Fruit fly (Drosophila melanogaster) whole organism, embryonic: Measurements from ENCODE around the gene CG12608.

Experiments
- Abd-B ChIP-seq: fragments of 200-800 bp; sonication (Bioruptor generic); optimal IDR thresholded peaks from 2 replicates; lab custom pipeline; 2018; ENCODE audit warnings: missing biosample characterization, mild to moderate bottlenecking, missing genetic modification characterization, moderate library complexity
- CG1024 ChIP-seq: fragments of 200-800 bp; sonication (Bioruptor generic); IDR thresholded peaks from 2 replicates; pipeline ENCODE4 v1.3.6; 2022; ENCODE audit warnings: missing biosample characterization, missing genetic modification characterization
- CG11696 ChIP-seq: fragments of 200-800 bp; sonication (Bioruptor generic); IDR thresholded peaks from 2 replicates; pipeline ENCODE4 v1.3.6; 2022; ENCODE audit warnings: missing biosample characterization, missing genetic modification characterization
- CG13287 ChIP-seq: fragments of 200-800 bp; sonication (Bioruptor generic); IDR thresholded peaks from 2 replicates; pipeline ENCODE4 v1.3.6; 2022; ENCODE audit warnings: missing biosample characterization, missing genetic modification characterization; ENCODE audit not compliant: partially characterized antibody
- CG14710 ChIP-seq: fragments of 200-800 bp; sonication (Bioruptor generic); optimal IDR thresholded peaks from 3 replicates; lab custom pipeline; 2019; ENCODE audit warnings: missing biosample characterization, mild to moderate bottlenecking, missing genetic modification characterization, moderate library complexity
- CG1603 ChIP-seq: fragments of 200-800 bp; sonication (Bioruptor generic); optimal IDR thresholded peaks from 2 replicates; lab custom pipeline; 2019; ENCODE audit warnings: missing biosample characterization, mild to moderate bottlenecking, missing genetic modification characterization, moderate library complexity
- CG1647 ChIP-seq: fragments of 200-800 bp; sonication (Bioruptor generic); optimal IDR thresholded peaks from 3 replicates; lab custom pipeline; 2016; ENCODE audit warnings: missing biosample characterization, missing genetic modification characterization
- CG16815 ChIP-seq: fragments of 200-800 bp; sonication (Bioruptor generic); optimal IDR thresholded peaks from 3 replicates; lab custom pipeline; 2017; ENCODE audit warnings: missing biosample characterization, mild to moderate bottlenecking, missing genetic modification characterization
- CG17328 ChIP-seq: fragments of 200-800 bp; sonication (Bioruptor generic); IDR thresholded peaks from 2 replicates; pipeline ENCODE4 v1.3.6; 2022; ENCODE audit warnings: missing biosample characterization, missing genetic modification characterization
- CG17802 ChIP-seq: fragments of 200-800 bp; sonication (Bioruptor generic); optimal IDR thresholded peaks from 2 replicates; lab custom pipeline; 2018; ENCODE audit warnings: missing biosample characterization, mild to moderate bottlenecking, missing genetic modification characterization, moderate library complexity
- CG17829 ChIP-seq: fragments of 200-800 bp; optimal IDR thresholded peaks from 2 replicates; lab custom pipeline; 2019; ENCODE audit warnings: missing biosample characterization, mild to moderate bottlenecking, missing genetic modification characterization, moderate library complexity
- CG32532 ChIP-seq: fragments of 200-800 bp; sonication (Bioruptor generic); IDR thresholded peaks from 2 replicates; pipeline ENCODE4 v1.3.6; 2022; ENCODE audit warnings: missing biosample characterization, missing genetic modification characterization
- CG4707 ChIP-seq: fragments of 200-800 bp; sonication (Bioruptor generic); optimal IDR thresholded peaks from 2 replicates; lab custom pipeline; 2018; ENCODE audit warnings: missing biosample characterization, mild to moderate bottlenecking, missing genetic modification characterization, moderate library complexity
- CG6254 ChIP-seq: fragments of 200-800 bp; sonication (Bioruptor generic); optimal IDR thresholded peaks from 3 replicates; lab custom pipeline; 2017; ENCODE audit warnings: mild to moderate bottlenecking, missing biosample characterization, missing genetic modification reagents, missing genetic modification characterization
- CG8290 ChIP-seq, 3 experiments: fragments of 200-800 bp; sonication (Bioruptor generic); optimal IDR thresholded peaks; 2 replicates each; lab custom pipeline; 2016 to 2019; ENCODE audit warnings: missing biosample characterization in 3 of 3, missing genetic modification characterization in 3 of 3, mild to moderate bottlenecking in 2 of 3, moderate library complexity in 1 of 3
- CG8924 ChIP-seq: fragments of 200-800 bp; optimal IDR thresholded peaks from 3 replicates; lab custom pipeline; 2019; ENCODE audit warnings: missing biosample characterization, mild to moderate bottlenecking, missing genetic modification characterization, moderate library complexity
- CG8944 ChIP-seq: fragments of 200-800 bp; sonication (Bioruptor generic); optimal IDR thresholded peaks from 3 replicates; lab custom pipeline; 2016; ENCODE audit warnings: missing biosample characterization, missing genetic modification characterization
- Deaf1 ChIP-seq: fragments of 200-800 bp; optimal IDR thresholded peaks from 3 replicates; lab custom pipeline; 2019; ENCODE audit warnings: missing biosample characterization, mild to moderate bottlenecking, missing genetic modification characterization, moderate library complexity
- Eip74EF ChIP-seq, 2 experiments: fragments of 200-800 bp in 1 of 2; fragments of >200 bp in 1 of 2; sonication (Bioruptor generic) in 1 of 2; optimal IDR thresholded peaks; 2 replicates each; lab custom pipeline; 2017 to 2019; ENCODE audit warnings: missing biosample characterization in 2 of 2, missing genetic modification characterization in 2 of 2, mild to moderate bottlenecking in 1 of 2, moderate library complexity in 1 of 2
- Elba2 ChIP-seq: fragments of 200-800 bp; sonication (Bioruptor generic); optimal IDR thresholded peaks from 3 replicates; lab custom pipeline; 2016; ENCODE audit warnings: missing biosample characterization, missing genetic modification characterization
- MBD-R2 ChIP-seq: fragments of 200-800 bp; sonication (Bioruptor generic); IDR thresholded peaks from 2 replicates; pipeline ENCODE4 v1.3.6; 2022; ENCODE audit warnings: missing biosample characterization, missing genetic modification characterization
- MESR4 ChIP-seq: fragments of 200-800 bp; sonication (Bioruptor generic); optimal IDR thresholded peaks from 2 replicates; lab custom pipeline; 2018; ENCODE audit warnings: missing biosample characterization, mild to moderate bottlenecking, missing genetic modification characterization, moderate library complexity
- Med ChIP-seq: fragments of 200-800 bp; sonication (Bioruptor generic); peaks from one replicate; lab custom pipeline; 2016; ENCODE audit warnings: missing biosample characterization, missing genetic modification characterization, mild to moderate bottlenecking, inconsistent platforms, moderate library complexity
- Myb ChIP-seq: fragments of 200-800 bp; sonication (Bioruptor generic); optimal IDR thresholded peaks from 2 replicates; lab custom pipeline; 2016; ENCODE audit warnings: missing biosample characterization, missing genetic modification characterization
- Side ChIP-seq: fragments of 200-800 bp; sonication (Bioruptor generic); optimal IDR thresholded peaks from 2 replicates; lab custom pipeline; 2016; ENCODE audit warnings: missing biosample characterization, missing genetic modification characterization
- Sin3A ChIP-seq: fragments of >200 bp; optimal IDR thresholded peaks from 2 replicates; lab custom pipeline; 2018
- Spps ChIP-seq: fragments of 200-800 bp; sonication (Bioruptor generic); optimal IDR thresholded peaks from 2 replicates; lab custom pipeline; 2018; ENCODE audit warnings: missing biosample characterization, mild to moderate bottlenecking, missing genetic modification characterization
- Vsx1 ChIP-seq: fragments of 200-800 bp; sonication (Bioruptor generic); optimal IDR thresholded peaks from 2 replicates; lab custom pipeline; 2017; ENCODE audit warnings: missing biosample characterization, mild to moderate bottlenecking, missing genetic modification characterization, missing genetic modification reagents
- Xbp1 ChIP-seq: fragments of 200-800 bp; sonication (Bioruptor generic); optimal IDR thresholded peaks from 3 replicates; lab custom pipeline; 2016; ENCODE audit warnings: missing biosample characterization, mild to moderate bottlenecking, missing genetic modification characterization
- abd-A ChIP-seq: fragments of 200-800 bp; sonication (Bioruptor generic); optimal IDR thresholded peaks from 3 replicates; lab custom pipeline; 2019; ENCODE audit warnings: missing biosample characterization, mild to moderate bottlenecking, missing genetic modification characterization, moderate library complexity
- ac ChIP-seq: fragments of 200-800 bp; sonication (Bioruptor generic); optimal IDR thresholded peaks from 3 replicates; lab custom pipeline; 2017; ENCODE audit warnings: missing biosample characterization, mild to moderate bottlenecking, missing genetic modification characterization
- amos ChIP-seq: fragments of 200-800 bp; sonication (Bioruptor generic); IDR thresholded peaks from 2 replicates; pipeline ENCODE4 v1.3.6; 2022; ENCODE audit warnings: missing biosample characterization, missing genetic modification characterization; ENCODE audit not compliant: partially characterized antibody
- dan ChIP-seq: fragments of 200-800 bp; sonication (Bioruptor generic); IDR thresholded peaks from 2 replicates; pipeline ENCODE4 v1.3.6; 2022; ENCODE audit warnings: missing biosample characterization, missing genetic modification characterization
- knrl ChIP-seq: fragments of 200-800 bp; sonication (Bioruptor generic); IDR thresholded peaks from 3 replicates; pipeline ENCODE4 v1.3.6; 2022; ENCODE audit warnings: missing biosample characterization, missing genetic modification characterization; ENCODE audit not compliant: partially characterized antibody
- lbe ChIP-seq: fragments of 200-800 bp; sonication (Bioruptor generic); optimal IDR thresholded peaks from 2 replicates; lab custom pipeline; 2016; ENCODE audit warnings: missing biosample characterization, mild to moderate bottlenecking, missing genetic modification characterization
- lilli ChIP-seq: fragments of 200-800 bp; sonication (Bioruptor generic); optimal IDR thresholded peaks from 3 replicates; lab custom pipeline; 2016; ENCODE audit warnings: missing biosample characterization, missing genetic modification characterization
- luna ChIP-seq: fragments of 200-800 bp; sonication (Bioruptor generic); optimal IDR thresholded peaks from 2 replicates; lab custom pipeline; 2016; ENCODE audit warnings: missing biosample characterization, missing genetic modification characterization
- nom ChIP-seq: fragments of 200-800 bp; sonication (Bioruptor generic); optimal IDR thresholded peaks from 2 replicates; lab custom pipeline; 2017; ENCODE audit warnings: missing biosample characterization, missing genetic modification characterization, mild to moderate bottlenecking, moderate library complexity, missing genetic modification reagents
- onecut ChIP-seq: fragments of 200-800 bp; sonication (Bioruptor generic); IDR thresholded peaks from 2 replicates; pipeline ENCODE4 v1.3.6; 2022; ENCODE audit warnings: missing biosample characterization, missing genetic modification characterization
- pros ChIP-seq: fragments of 200-800 bp; sonication (Bioruptor generic); optimal IDR thresholded peaks from 3 replicates; lab custom pipeline; 2019; ENCODE audit warnings: missing biosample characterization, mild to moderate bottlenecking, missing genetic modification characterization, moderate library complexity
- repo ChIP-seq: fragments of 200-800 bp; sonication (Bioruptor generic); optimal IDR thresholded peaks from 2 replicates; lab custom pipeline; 2016; ENCODE audit warnings: missing biosample characterization, missing genetic modification characterization
- rib ChIP-seq: fragments of 200-800 bp; sonication (Bioruptor generic); IDR thresholded peaks from 2 replicates; pipeline ENCODE4 v1.3.6; 2022; ENCODE audit warnings: missing biosample characterization, missing genetic modification characterization
- sens ChIP-seq: fragments of 200-800 bp; sonication (Bioruptor generic); peaks from one replicate; lab custom pipeline; 2016; ENCODE audit warnings: missing biosample characterization, missing genetic modification characterization
- sr ChIP-seq: fragments of 200-800 bp; sonication (Bioruptor generic); IDR thresholded peaks from 3 replicates; pipeline ENCODE4 v1.3.6; 2022; ENCODE audit warnings: missing biosample characterization, missing genetic modification characterization
- tio ChIP-seq: fragments of 200-800 bp; sonication (Bioruptor generic); optimal IDR thresholded peaks from 2 replicates; lab custom pipeline; 2017; ENCODE audit warnings: missing biosample characterization, missing genetic modification characterization, inconsistent platforms
- tna ChIP-seq: fragments of 200-800 bp; sonication (Bioruptor generic); IDR thresholded peaks from 2 replicates; pipeline ENCODE4 v1.3.6; 2022; ENCODE audit warnings: missing biosample characterization, missing genetic modification characterization; ENCODE audit not compliant: partially characterized antibody
- toy ChIP-seq: fragments of 200-800 bp; sonication (Bioruptor generic); IDR thresholded peaks from 2 replicates; pipeline ENCODE4 v1.3.6; 2022; ENCODE audit warnings: missing biosample characterization, missing genetic modification characterization
- unc-4 ChIP-seq: fragments of 200-800 bp; sonication (Bioruptor generic); IDR thresholded peaks from 2 replicates; pipeline ENCODE4 v1.3.6; 2022; ENCODE audit warnings: missing biosample characterization, missing genetic modification characterization; ENCODE audit not compliant: partially characterized antibody

Gene CG12608

DNA sequence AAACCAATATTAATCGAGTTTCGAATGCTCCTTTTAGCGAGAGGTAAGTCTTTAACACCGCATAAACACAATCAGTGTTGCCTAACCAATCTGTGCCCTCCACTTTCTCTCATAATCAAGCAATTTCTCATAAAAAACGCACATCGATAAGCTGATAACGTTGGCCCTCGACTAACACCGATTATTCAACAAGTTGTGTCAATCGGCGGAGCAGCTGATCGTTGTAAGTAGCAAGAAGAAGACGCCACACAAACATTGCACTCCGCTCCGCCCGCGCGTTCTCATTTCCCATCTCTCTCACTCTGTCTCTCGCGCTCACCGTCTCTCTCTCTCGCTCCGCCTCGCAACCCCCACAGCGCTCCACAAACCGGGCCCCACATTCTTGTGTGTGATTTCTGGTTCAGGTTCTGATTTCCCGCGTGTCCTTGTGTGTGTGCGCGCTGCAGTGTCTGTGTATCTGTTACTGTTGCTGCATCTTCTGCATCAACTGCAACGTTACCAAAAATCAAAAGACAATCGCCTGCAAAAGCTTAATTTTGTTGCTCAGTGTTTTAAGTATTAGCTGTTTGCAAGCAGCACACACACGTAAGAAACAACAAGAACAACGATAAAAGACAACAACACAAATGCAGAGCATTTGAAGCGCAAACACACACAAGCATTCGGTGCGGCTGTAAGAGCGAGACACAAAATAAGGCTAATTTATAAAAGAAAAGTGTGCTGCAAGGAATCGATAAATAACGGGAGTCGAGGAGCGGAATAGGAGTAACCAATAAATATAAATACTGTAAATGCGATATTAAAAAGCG, 11.2 kb downstream of the CG12608 start, which contains the start of the genes CG9114 and HDAC6 (continued):
- TF ChIP-seq CG32532 (GFP tag; lab: Robert Waterston, UW) (peak; percentile 9; the same call in 1 of the 2 replicates), Spps (tag; lab: Kevin White, UChicago) (no peak), lilli (GFP tag; lab: Kevin White, UChicago) (peak; percentile 18), luna (GFP tag; lab: Kevin White, UChicago) (no peak), repo (no peak), CG8924 (tag; lab: Kevin White, UChicago) (no peak), abd-A (tag; lab: Kevin White, UChicago) (no peak), unc-4 (GFP tag; lab: Robert Waterston, UW) (peak; percentile 91), CG8290 (GFP tag; optimal IDR thresholded peaks at IDR 0.05; lab: Kevin White, UChicago) (peak; percentile 6), CG8290 (tag; optimal IDR thresholded peaks at IDR 0.05; lab: Kevin White, UChicago) (peak; percentile 40 to 60), CG11696 (GFP tag; lab: Robert Waterston, UW) (no peak), MESR4 (GFP tag; lab: Kevin White, UChicago) (peak; percentile 65), Vsx1 (GFP tag; lab: Kevin White, UChicago) (peak; percentile 85), Side (GFP tag; lab: Kevin White, UChicago) (no peak), sr (GFP tag; lab: Robert Waterston, UW) (peak; percentile 81), Elba2 (GFP tag; lab: Kevin White, UChicago) (no peak), MBD-R2 (peak; percentile 69), onecut (no peak; the same call in 1 of the 2 replicates), nom (peak; percentile 29), tna (peak; percentile 78; the same call in 1 of the 2 replicates), ac (GFP tag; lab: Kevin White, UChicago) (no peak), sens (GFP tag; lab: Kevin White, UChicago) (peak; percentile 86), amos (GFP tag; lab: Robert Waterston, UW) (peak; percentile 74), dan (GFP tag; lab: Robert Waterston, UW) (no peak), CG4707 (GFP tag; lab: Kevin White, UChicago) (no peak), CG1024 (GFP tag; lab: Robert Waterston, UW) (no peak), tio (GFP tag; lab: Kevin White, UChicago) (no peak), CG6254 (GFP tag; lab: Kevin White, UChicago) (no peak), CG8944 (GFP tag; lab: Kevin White, UChicago) (no peak), CG1603 (tag; lab: Kevin White, UChicago) (no peak), lbe (no peak), pros (GFP tag; lab: Kevin White, UChicago) (peak; percentile 10), rib (no peak), knrl (GFP tag; lab: Robert Waterston, UW) (peak; percentile 85), CG17328 (GFP tag; lab: Robert Waterston, UW) (no peak), CG13287 (GFP tag; lab: Robert Waterston, UW) (peak; percentile 91), Xbp1 (GFP tag; lab: Kevin White, UChicago) (no peak), CG17829 (tag; lab: Kevin White, UChicago) (no peak), CG1647 (no peak), Med (GFP tag; lab: Kevin White, UChicago) (peak; percentile 86), CG17802 (tag; lab: Kevin White, UChicago) (no peak), Myb (GFP tag; lab: Kevin White, UChicago) (peak; percentile 69), Abd-B (no peak), Eip74EF (GFP tag; optimal IDR thresholded peaks at IDR 0.05; lab: Kevin White, UChicago) (no peak), Sin3A (peak; percentile 83), CG14710 (peak; percentile 21), toy (GFP tag; lab: Robert Waterston, UW) (no peak), CG16815 (GFP tag; lab: Kevin White, UChicago) (no peak), Deaf1 (tag; lab: Kevin White, UChicago) (no peak)
